Worm (Caenorhabditis elegans) whole organism, L3 larva: ENCODE measurements around the gene C10G8.8.

Experiments
- ZK546.5 ChIP-seq: sonication (generic microtip); optimal IDR thresholded peaks from 2 replicates; lab custom pipeline; 2017; ENCODE audit warnings: missing biosample characterization, missing genetic modification characterization
- ceh-82 ChIP-seq: fragments of 150-350 bp; optimal IDR thresholded peaks from 2 replicates; lab custom pipeline; 2014; ENCODE audit warnings: missing biosample characterization, missing genetic modification characterization
- elt-3 ChIP-seq, 3 experiments: fragments of 150-350 bp in 1 of 3; sonication (generic microtip) in 2 of 3; optimal IDR thresholded peaks; 2 replicates in 2 of 3; 4 replicates in 1 of 3; lab custom pipeline; 2014 to 2017; ENCODE audit warnings: missing biosample characterization in 3 of 3, missing genetic modification characterization in 3 of 3
- hmg-11 ChIP-seq: sonication (generic microtip); optimal IDR thresholded peaks from 2 replicates; lab custom pipeline; 2016; ENCODE audit warnings: missing genetic modification characterization, missing compliant biosample characterization
- nhr-237 ChIP-seq: fragments of 150-350 bp; optimal IDR thresholded peaks from 2 replicates; lab custom pipeline; 2014; ENCODE audit warnings: missing biosample characterization, missing genetic modification characterization
- nhr-25 ChIP-seq: sonication (generic microtip); optimal IDR thresholded peaks from 2 replicates; lab custom pipeline; 2017; ENCODE audit warnings: missing biosample characterization, missing genetic modification characterization
- pqm-1 ChIP-seq: fragments of 150-350 bp; optimal IDR thresholded peaks from 2 replicates; lab custom pipeline; 2017; ENCODE audit warnings: missing biosample characterization, missing genetic modification characterization, inconsistent platforms
- tbx-2 ChIP-seq: sonication (generic microtip); optimal IDR thresholded peaks from 2 replicates; lab custom pipeline; 2016; ENCODE audit warnings: mild to moderate bottlenecking, missing genetic modification characterization, missing compliant biosample characterization
- unc-62 ChIP-seq: fragments of 150-350 bp; sonication (generic microtip); optimal IDR thresholded peaks from 4 replicates; lab custom pipeline; 2014; ENCODE audit warnings: missing biosample characterization, missing genetic modification reagents, missing genetic modification characterization

ce11 chrV:5334588-5334987, 6.4 kb upstream of the C10G8.8 start, which contains the start of gene srg-28:
- TF ChIP-seq pqm-1: no peak
- TF ChIP-seq hmg-11: no peak
- no peak for TF ChIP-seq nhr-25
- TF ChIP-seq elt-3 (tag; optimal IDR thresholded peaks at IDR 0.05; lab: Kevin White, UChicago): no peak
- TF ChIP-seq unc-62: no peak
- TF ChIP-seq tbx-2: no peak
- no peak for TF ChIP-seq nhr-237
- no peak for TF ChIP-seq ceh-82 (tag; lab: Kevin White, UChicago)
- TF ChIP-seq ZK546.5 (tag; lab: Kevin White, UChicago): no peak
